Worm (Caenorhabditis elegans): ENCODE results near the gene F19C7.4.
A peak's percentile ranks its signal among the peaks of the same experiment; 100 is the strongest.

F19C7.4 gene

DNA sequence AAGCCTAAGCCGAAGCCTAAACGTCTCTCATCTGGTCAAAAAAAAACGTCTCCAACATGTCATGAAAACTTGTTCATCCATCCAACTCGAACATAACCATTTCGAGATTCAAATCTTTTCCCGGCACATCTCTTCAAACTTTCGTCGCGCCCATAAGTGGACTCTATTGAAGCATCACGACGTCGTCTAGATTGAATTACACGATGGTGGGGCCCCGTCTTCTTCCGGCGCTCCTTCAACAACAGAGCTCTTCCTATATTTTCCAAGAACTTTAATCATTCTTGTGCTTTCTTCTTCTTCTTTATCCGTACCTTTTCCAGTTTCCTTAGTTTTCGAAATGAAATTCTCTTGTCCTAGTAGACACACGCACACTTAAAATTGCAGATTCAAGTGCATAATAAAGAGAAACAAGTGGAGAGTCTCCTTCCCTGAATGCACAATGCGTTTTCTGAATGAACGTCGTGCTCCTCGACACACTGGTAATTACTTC, 34.2 kb upstream of the F19C7.4 start, which contains the start of gene F28E10.1:
F28E10.1 (plus strand) TSS at position 440 of the 490 bp plus-strand sequence.
- TF ChIP-seq dox-1 (GFP tag; IDR thresholded peaks at IDR 0.05) (no peak), ceh-27 (GFP tag; optimal IDR thresholded peaks at IDR 0.05) (peak; percentile 4)

DNA sequence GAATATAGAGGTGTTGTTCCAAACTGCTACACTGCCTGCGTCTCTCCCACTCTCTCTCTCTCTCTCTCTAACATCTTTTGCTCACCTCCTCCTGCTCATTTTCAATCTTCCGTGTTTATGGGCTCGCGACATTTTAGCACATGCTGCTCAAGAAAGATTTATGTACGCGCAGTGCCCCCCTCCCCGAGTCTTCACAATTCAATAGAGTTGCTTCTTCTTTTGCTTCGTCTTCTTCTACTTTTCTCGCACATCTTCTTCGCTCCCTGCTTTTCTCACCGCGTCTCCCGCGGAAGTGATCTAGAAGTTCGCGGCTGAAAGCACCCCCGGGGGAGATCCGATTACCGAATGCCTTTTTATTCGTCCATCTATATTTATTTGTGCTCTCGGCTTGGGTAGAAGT, 32.1 kb upstream of the F19C7.4 start:
- TF ChIP-seq zfh-2 (GFP tag; conservative IDR thresholded peaks at IDR 0.05) (peak; percentile 72), egrh-3 (GFP tag; IDR thresholded peaks at IDR 0.05) (peak; percentile 21; the same call in 1 of the 2 replicates), B0336.3 (GFP tag; IDR thresholded peaks at IDR 0.05) (no peak)

- TF ChIP-seq F33H1.4 (GFP tag; IDR thresholded peaks at IDR 0.05), result no peak
- TF ChIP-seq akir-1 (GFP tag; optimal IDR thresholded peaks at IDR 0.05), result no peak
- no peak for TF ChIP-seq mes-4 (tag; optimal IDR thresholded peaks at IDR 0.05)
- TF ChIP-seq attf-6 (GFP tag; IDR thresholded peaks at IDR 0.05), result no peak
- TF ChIP-seq ceh-27 (GFP tag; optimal IDR thresholded peaks at IDR 0.05), result no peak
- TF ChIP-seq fkh-3 (tag; optimal IDR thresholded peaks at IDR 0.05), result no peak
- no peak for TF ChIP-seq snpc-4 (GFP tag; optimal IDR thresholded peaks at IDR 0.05)
- no peak for TF ChIP-seq snpc-4 (tag; optimal IDR thresholded peaks at IDR 0.05)
- no peak for TF ChIP-seq B0336.3 (GFP tag; IDR thresholded peaks at IDR 0.05)
- TF ChIP-seq pbrm-1 (GFP tag; IDR thresholded peaks at IDR 0.05), result no peak
- TF ChIP-seq Y95B8A.8 (GFP tag; IDR thresholded peaks at IDR 0.05), result no peak
- TF ChIP-seq F55B11.4 (tag; optimal IDR thresholded peaks at IDR 0.05; ENCODE audit: borderline replicate concordance, insufficient read depth), result no peak
- TF ChIP-seq aptf-2 (GFP tag; conservative IDR thresholded peaks at IDR 0.05), result no peak
- no peak for TF ChIP-seq ztf-22 (GFP tag; optimal IDR thresholded peaks at IDR 0.05)
- no peak for TF ChIP-seq F52B5.7 (tag; optimal IDR thresholded peaks at IDR 0.05)
- TF ChIP-seq tbx-9 (tag; optimal IDR thresholded peaks at IDR 0.05; ENCODE audit: borderline replicate concordance), result no peak
- TF ChIP-seq hrde-1 (tag; optimal IDR thresholded peaks at IDR 0.05; ENCODE audit: borderline replicate concordance), result no peak
- TF ChIP-seq egl-18 (GFP tag; IDR thresholded peaks at IDR 0.05), result no peak
- TF ChIP-seq die-1 (tag; optimal IDR thresholded peaks at IDR 0.05), result no peak
Observed at ce11 chrIV:4574051-4574450, 28.6 kb upstream of the F19C7.4 start.

- TF ChIP-seq ccch-3 (GFP tag; optimal IDR thresholded peaks at IDR 0.05) (no peak), B0261.1 (tag; optimal IDR thresholded peaks at IDR 0.05) (no peak), cebp-2 (GFP tag; IDR thresholded peaks at IDR 0.05) (no peak), attf-5 (GFP tag; optimal IDR thresholded peaks at IDR 0.05) (no peak), gei-17 (GFP tag; optimal IDR thresholded peaks at IDR 0.05) (no peak), unc-62 (GFP tag; optimal IDR thresholded peaks at IDR 0.05) (no peak), snpc-1.3 (tag; optimal IDR thresholded peaks at IDR 0.05; ENCODE audit: insufficient read depth) (no peak), him-1 (tag; optimal IDR thresholded peaks at IDR 0.05) (no peak), nhr-80 (tag; optimal IDR thresholded peaks at IDR 0.05) (no peak), nhr-90 (tag; optimal IDR thresholded peaks at IDR 0.05) (no peak), lsy-27 (tag; optimal IDR thresholded peaks at IDR 0.05; ENCODE audit: borderline replicate concordance, insufficient read depth) (no peak), madf-10 (tag; optimal IDR thresholded peaks at IDR 0.05) (no peak), dpl-1 (GFP tag; optimal IDR thresholded peaks at IDR 0.05) (no peak), somi-1 (GFP tag; optimal IDR thresholded peaks at IDR 0.05) (no peak), nhr-120 (GFP tag; IDR thresholded peaks at IDR 0.05) (no peak), dpff-1 (tag; optimal IDR thresholded peaks at IDR 0.05) (no peak), C06A6.2 (GFP tag; conservative IDR thresholded peaks at IDR 0.05) (no peak)
Observed at ce11 chrIV:4576847-4577246, 25.8 kb upstream of the F19C7.4 start.
